Worm (Caenorhabditis elegans) whole organism, young adult: Measurements from ENCODE around the gene W09C2.10.

Experiments
- F37B4.10 ChIP-seq: fragments of 200-800 bp; sonication (Bioruptor generic); IDR thresholded peaks from 2 replicates; pipeline ENCODE4 v1.3.6; 2022; ENCODE audit warnings: missing genetic modification characterization, missing compliant biosample characterization
- F49E8.2 ChIP-seq: sonication (generic microtip); optimal IDR thresholded peaks from 3 replicates; lab custom pipeline; 2017; ENCODE audit warnings: missing genetic modification characterization, mild to moderate bottlenecking, missing compliant biosample characterization, antibody characterized with exemption, moderate library complexity; ENCODE audit not compliant: insufficient read depth
- F52B5.7 ChIP-seq: sonication (generic microtip); optimal IDR thresholded peaks from 2 replicates; lab custom pipeline; 2016; ENCODE audit warnings: mild to moderate bottlenecking, missing genetic modification characterization, missing compliant biosample characterization
- K11D2.4 ChIP-seq: fragments of 200-800 bp; sonication (Bioruptor generic); IDR thresholded peaks from 2 replicates; pipeline ENCODE4 v1.3.6; 2022; ENCODE audit warnings: missing genetic modification reagents, missing genetic modification characterization, missing compliant biosample characterization
- K12H6.12 ChIP-seq: fragments of 200-800 bp; sonication (Bioruptor generic); optimal IDR thresholded peaks from 2 replicates; lab custom pipeline; 2018; ENCODE audit warnings: mild to moderate bottlenecking, missing genetic modification characterization, missing compliant biosample characterization
- T26A5.8 ChIP-seq: sonication (generic microtip); optimal IDR thresholded peaks from 2 replicates; lab custom pipeline; 2016; ENCODE audit warnings: missing genetic modification characterization, missing compliant biosample characterization
- Y53F4B.3 ChIP-seq: fragments of 200-800 bp; sonication (Bioruptor generic); IDR thresholded peaks from 2 replicates; pipeline ENCODE4 v1.3.6; 2022; ENCODE audit warnings: missing genetic modification reagents, missing genetic modification characterization, missing compliant biosample characterization
- Y53G8AR.9 ChIP-seq: fragments of 200-800 bp; sonication (Bioruptor generic); conservative IDR thresholded peaks from 2 replicates; pipeline ENCODE4 v1.3.6; 2022; ENCODE audit warnings: missing genetic modification reagents, missing genetic modification characterization, missing compliant biosample characterization
- akir-1 ChIP-seq: fragments of 200-800 bp; sonication (Bioruptor generic); optimal IDR thresholded peaks from 2 replicates; lab custom pipeline; 2018; ENCODE audit warnings: mild to moderate bottlenecking, missing genetic modification characterization, moderate library complexity, missing compliant biosample characterization
- aptf-2 ChIP-seq: fragments of 200-800 bp; sonication (Bioruptor generic); conservative IDR thresholded peaks from 2 replicates; pipeline ENCODE4 v1.3.6; 2022; ENCODE audit warnings: missing genetic modification reagents, missing genetic modification characterization, missing compliant biosample characterization
- aptf-3 ChIP-seq: fragments of 200-800 bp; sonication (Bioruptor generic); IDR thresholded peaks from 2 replicates; pipeline ENCODE4 v1.3.6; 2022; ENCODE audit warnings: missing genetic modification characterization, missing compliant biosample characterization
- atf-7 ChIP-seq: sonication (generic microtip); optimal IDR thresholded peaks from 2 replicates; lab custom pipeline; 2017; ENCODE audit warnings: mild to moderate bottlenecking, missing genetic modification characterization, missing compliant biosample characterization
- athp-1 ChIP-seq: sonication (generic microtip); optimal IDR thresholded peaks from 2 replicates; lab custom pipeline; 2017; ENCODE audit warnings: mild to moderate bottlenecking, missing genetic modification characterization, missing compliant biosample characterization
- attf-3 ChIP-seq: fragments of 200-800 bp; sonication (Bioruptor generic); conservative IDR thresholded peaks from 2 replicates; pipeline ENCODE4 v1.3.6; 2022; ENCODE audit warnings: missing genetic modification reagents, missing genetic modification characterization, missing compliant biosample characterization
- attf-5 ChIP-seq: fragments of 200-800 bp; sonication (Bioruptor generic); optimal IDR thresholded peaks from 2 replicates; lab custom pipeline; 2018; ENCODE audit warnings: mild to moderate bottlenecking, missing genetic modification characterization, missing compliant biosample characterization
- ceh-40 ChIP-seq: fragments of 200-800 bp; sonication (Bioruptor generic); IDR thresholded peaks from 2 replicates; pipeline ENCODE4 v1.3.6; 2022; ENCODE audit warnings: missing genetic modification characterization, missing compliant biosample characterization
- dpff-1 ChIP-seq: sonication (generic microtip); optimal IDR thresholded peaks from 2 replicates; lab custom pipeline; 2017; ENCODE audit warnings: mild to moderate bottlenecking, missing genetic modification characterization, missing compliant biosample characterization
- dpl-1 ChIP-seq: fragments of 150-350 bp; optimal IDR thresholded peaks from 2 replicates; lab custom pipeline; 2014; ENCODE audit warnings: missing biosample characterization, missing genetic modification reagents, missing genetic modification characterization
- egl-18 ChIP-seq: fragments of 200-800 bp; sonication (Bioruptor generic); IDR thresholded peaks from 2 replicates; pipeline ENCODE4 v1.3.6; 2022; ENCODE audit warnings: missing genetic modification reagents, missing genetic modification characterization, missing compliant biosample characterization
- hlh-26 ChIP-seq: fragments of 200-800 bp; sonication (Bioruptor generic); conservative IDR thresholded peaks from 2 replicates; pipeline ENCODE4 v1.3.6; 2022; ENCODE audit warnings: missing genetic modification reagents, missing genetic modification characterization, missing compliant biosample characterization
- hmg-1.2 ChIP-seq: fragments of 200-800 bp; sonication (Bioruptor generic); IDR thresholded peaks from 2 replicates; pipeline ENCODE4 v1.3.6; 2022; ENCODE audit warnings: missing genetic modification reagents, missing genetic modification characterization, missing compliant biosample characterization
- hmg-20 ChIP-seq: fragments of 200-800 bp; sonication (Bioruptor generic); IDR thresholded peaks from 2 replicates; pipeline ENCODE4 v1.3.6; 2022; ENCODE audit warnings: missing genetic modification reagents, missing genetic modification characterization, missing compliant biosample characterization
- lag-1 ChIP-seq: fragments of 200-800 bp; sonication (Bioruptor generic); IDR thresholded peaks from 2 replicates; pipeline ENCODE4 v1.3.6; 2022; ENCODE audit warnings: missing genetic modification reagents, missing genetic modification characterization, missing compliant biosample characterization
- lin-26 ChIP-seq: fragments of 200-800 bp; sonication (Bioruptor generic); IDR thresholded peaks from 2 replicates; pipeline ENCODE4 v1.3.6; 2022; ENCODE audit warnings: missing genetic modification reagents, missing genetic modification characterization, missing compliant biosample characterization
- lir-1 ChIP-seq: fragments of 200-800 bp; sonication (Bioruptor generic); conservative IDR thresholded peaks from 2 replicates; pipeline ENCODE4 v1.3.6; 2022; ENCODE audit warnings: missing genetic modification reagents, missing genetic modification characterization, missing compliant biosample characterization
- lsy-27 ChIP-seq: sonication (generic microtip); optimal IDR thresholded peaks from 2 replicates; lab custom pipeline; 2017; ENCODE audit warnings: missing genetic modification characterization, mild to moderate bottlenecking, missing compliant biosample characterization, antibody characterized with exemption, missing genotype, borderline replicate concordance; ENCODE audit not compliant: insufficient read depth
- madf-10 ChIP-seq: sonication (generic microtip); optimal IDR thresholded peaks from 2 replicates; lab custom pipeline; 2016; ENCODE audit warnings: mild to moderate bottlenecking, missing genetic modification characterization, missing compliant biosample characterization
- madf-6 ChIP-seq: fragments of 200-800 bp; sonication (Bioruptor generic); IDR thresholded peaks from 2 replicates; pipeline ENCODE4 v1.3.6; 2022; ENCODE audit warnings: missing genetic modification reagents, missing genetic modification characterization, missing compliant biosample characterization
- nfya-2 ChIP-seq: fragments of 200-800 bp; sonication (Bioruptor generic); IDR thresholded peaks from 2 replicates; pipeline ENCODE4 v1.3.6; 2022; ENCODE audit warnings: missing genetic modification reagents, missing genetic modification characterization, missing compliant biosample characterization
- nfyb-1 ChIP-seq: fragments of 200-800 bp; sonication (Bioruptor generic); IDR thresholded peaks from 2 replicates; pipeline ENCODE4 v1.3.6; 2022; ENCODE audit warnings: missing genetic modification reagents, missing genetic modification characterization, missing compliant biosample characterization
- nhr-27 ChIP-seq: fragments of 200-800 bp; sonication (Bioruptor generic); optimal IDR thresholded peaks from 2 replicates; lab custom pipeline; 2018; ENCODE audit warnings: mild to moderate bottlenecking, missing genetic modification characterization, moderate library complexity, missing compliant biosample characterization
- nhr-80 ChIP-seq: sonication (generic microtip); optimal IDR thresholded peaks from 2 replicates; lab custom pipeline; 2016; ENCODE audit warnings: missing genetic modification characterization, missing compliant biosample characterization
- pbrm-1 ChIP-seq: fragments of 200-800 bp; sonication (Bioruptor generic); IDR thresholded peaks from 2 replicates; pipeline ENCODE4 v1.3.6; 2022; ENCODE audit warnings: missing genetic modification reagents, missing genetic modification characterization, missing compliant biosample characterization
- pha-4 ChIP-seq: fragments of 150-350 bp; sonication (generic microtip); optimal IDR thresholded peaks from 2 replicates; lab custom pipeline; 2014; ENCODE audit warnings: missing biosample characterization, missing genetic modification reagents, missing genetic modification characterization
- rcor-1 ChIP-seq: fragments of 200-800 bp; sonication (Bioruptor generic); IDR thresholded peaks from 2 replicates; pipeline ENCODE4 v1.3.6; 2022; ENCODE audit warnings: missing genetic modification reagents, missing genetic modification characterization, missing compliant biosample characterization
- rec-8 ChIP-seq, 2 experiments: sonication (generic microtip); optimal IDR thresholded peaks; 2 replicates each; lab custom pipeline; 2016; ENCODE audit warnings: mild to moderate bottlenecking in 2 of 2, missing genetic modification characterization in 2 of 2, missing genetic modification reagents in 2 of 2, missing genotype in 2 of 2, missing biosample characterization in 1 of 2, missing compliant biosample characterization in 1 of 2, moderate library complexity in 1 of 2
- rpc-1 ChIP-seq, 2 experiments: fragments of 150-350 bp in 1 of 2; sonication (generic microtip) in 1 of 2; optimal IDR thresholded peaks; 2 replicates each; lab custom pipeline; 2014 to 2018; ENCODE audit warnings: missing biosample characterization in 1 of 2, missing genetic modification characterization in 1 of 2, missing genetic modification reagents in 1 of 2, missing genotype in 1 of 2
- sea-2 ChIP-seq: fragments of 200-800 bp; sonication (Bioruptor generic); IDR thresholded peaks from 2 replicates; pipeline ENCODE4 v1.3.6; 2022; ENCODE audit warnings: missing genetic modification characterization, missing compliant biosample characterization
- sptf-2 ChIP-seq: fragments of 200-800 bp; sonication (Bioruptor generic); optimal IDR thresholded peaks from 2 replicates; lab custom pipeline; 2018; ENCODE audit warnings: mild to moderate bottlenecking, missing genetic modification characterization, missing compliant biosample characterization
- tbp1 ChIP-seq: fragments of 200-800 bp; sonication (Bioruptor generic); optimal IDR thresholded peaks from 2 replicates; lab custom pipeline; 2018; ENCODE audit warnings: mild to moderate bottlenecking, missing genetic modification characterization, missing compliant biosample characterization
- tbx-9 ChIP-seq: sonication (generic microtip); optimal IDR thresholded peaks from 2 replicates; lab custom pipeline; 2016; ENCODE audit warnings: borderline replicate concordance, missing genetic modification characterization, inconsistent platforms, missing compliant biosample characterization
- tlf-1 ChIP-seq: fragments of 200-800 bp; sonication (Bioruptor generic); optimal IDR thresholded peaks from 2 replicates; lab custom pipeline; 2018; ENCODE audit warnings: mild to moderate bottlenecking, missing genetic modification characterization, missing compliant biosample characterization
- unc-130 ChIP-seq: sonication (generic microtip); optimal IDR thresholded peaks from 2 replicates; lab custom pipeline; 2016; ENCODE audit warnings: missing genetic modification reagents, missing genetic modification characterization, missing compliant biosample characterization
- xnd-1 ChIP-seq: sonication (generic microtip); optimal IDR thresholded peaks from 2 replicates; lab custom pipeline; 2016; ENCODE audit warnings: missing genotype, missing genetic modification reagents, missing genetic modification characterization, missing compliant biosample characterization
- zim-3 ChIP-seq: sonication (generic microtip); optimal IDR thresholded peaks from 2 replicates; lab custom pipeline; 2017; ENCODE audit warnings: mild to moderate bottlenecking, missing genetic modification characterization, moderate library complexity, missing compliant biosample characterization
- ztf-25 ChIP-seq: fragments of 200-800 bp; sonication (Bioruptor generic); IDR thresholded peaks from 2 replicates; pipeline ENCODE4 v1.3.6; 2022; ENCODE audit warnings: missing genetic modification reagents, missing genetic modification characterization, missing compliant biosample characterization
- ztf-26 ChIP-seq: sonication (generic microtip); optimal IDR thresholded peaks from 2 replicates; lab custom pipeline; 2017; ENCODE audit warnings: missing genetic modification characterization, missing compliant biosample characterization
- ztf-6 ChIP-seq: fragments of 200-800 bp; sonication (Bioruptor generic); IDR thresholded peaks from 2 replicates; pipeline ENCODE4 v1.3.6; 2022; ENCODE audit warnings: missing genetic modification reagents, missing genetic modification characterization, missing compliant biosample characterization

W09C2.10 gene

ce11 chrIV:9588784-9589457 is 36.0 kb downstream of the W09C2.10 start, which contains the start of gene trcs-1 (continued):
- 0 out of 2 replicates have a peak, but pooled peaks have one; percentile 53 for TF ChIP-seq attf-3 (GFP tag; lab: Robert Waterston, UW)
- TF ChIP-seq hmg-1.2 (GFP tag; lab: Robert Waterston, UW): no peak
- TF ChIP-seq nfyb-1: no peak
- TF ChIP-seq ztf-6: no peak
- peak; percentile 70 for TF ChIP-seq F49E8.2 (tag; lab: Kevin White, UChicago)
- TF ChIP-seq sptf-2: no peak
- TF ChIP-seq xnd-1 (tag; lab: Kevin White, UChicago): peak; percentile 96
- TF ChIP-seq Y53F4B.3 (GFP tag; lab: Robert Waterston, UW): no peak
- no peak for TF ChIP-seq aptf-2 (GFP tag; lab: Robert Waterston, UW)
- TF ChIP-seq hlh-26 (GFP tag; lab: Robert Waterston, UW): no peak
- no peak for TF ChIP-seq nhr-80
- peak; percentile 51 for TF ChIP-seq tbp1 (GFP tag; lab: Kevin White, UChicago)
- no peak for TF ChIP-seq pbrm-1 (GFP tag; lab: Robert Waterston, UW)
- TF ChIP-seq rcor-1 (GFP tag; lab: Robert Waterston, UW): peak; percentile 71; the same call in 1 of the 2 replicates
- TF ChIP-seq madf-10 (tag; lab: Kevin White, UChicago): no peak
- TF ChIP-seq unc-130 (GFP tag; lab: Kevin White, UChicago): peak; percentile 40
- TF ChIP-seq K11D2.4 (GFP tag; lab: Robert Waterston, UW): no peak
- no peak for TF ChIP-seq rec-8 (tag; optimal IDR thresholded peaks at IDR 0.05; lab: Kevin White, UChicago)
- no peak for TF ChIP-seq lag-1
- no peak for TF ChIP-seq lin-26
- TF ChIP-seq rpc-1 (optimal IDR thresholded peaks at IDR 0.05; lab: Kevin White, UChicago): no peak
- TF ChIP-seq rpc-1 (tag; optimal IDR thresholded peaks at IDR 0.05; lab: Kevin White, UChicago): no peak
- no peak for TF ChIP-seq atf-7 (tag; lab: Kevin White, UChicago)
- no peak for TF ChIP-seq aptf-3 (GFP tag; lab: Robert Waterston, UW)
- TF ChIP-seq lir-1 (GFP tag; lab: Robert Waterston, UW): no peak
- no peak for TF ChIP-seq tbx-9 (tag; lab: Kevin White, UChicago)
- TF ChIP-seq ztf-25 (GFP tag; lab: Robert Waterston, UW): no peak
- no peak for TF ChIP-seq sea-2 (GFP tag; lab: Robert Waterston, UW)
- no peak for TF ChIP-seq egl-18
- TF ChIP-seq zim-3: no peak
- no peak for TF ChIP-seq F37B4.10
- TF ChIP-seq nfya-2 (GFP tag; lab: Robert Waterston, UW): no peak
- TF ChIP-seq hmg-20 (GFP tag; lab: Robert Waterston, UW): no peak
- peak; percentile 98 for TF ChIP-seq madf-6
- no peak for TF ChIP-seq ceh-40 (GFP tag; lab: Robert Waterston, UW)
- TF ChIP-seq dpff-1 (tag; lab: Kevin White, UChicago): no peak
- no peak for TF ChIP-seq nhr-27
- no peak for TF ChIP-seq lsy-27 (tag; lab: Kevin White, UChicago)
- no peak for TF ChIP-seq attf-5 (GFP tag; lab: Kevin White, UChicago)
- no peak for TF ChIP-seq K12H6.12 (tag; lab: Kevin White, UChicago)
- TF ChIP-seq tlf-1 (GFP tag; lab: Kevin White, UChicago): peak; percentile 73
- TF ChIP-seq athp-1: no peak
- TF ChIP-seq T26A5.8 (tag; lab: Kevin White, UChicago): no peak
- TF ChIP-seq akir-1 (GFP tag; lab: Kevin White, UChicago): no peak
- TF ChIP-seq Y53G8AR.9 (GFP tag; lab: Robert Waterston, UW): no peak
- TF ChIP-seq dpl-1 (GFP tag; lab: Kevin White, UChicago): peak; percentile 83
- no peak for TF ChIP-seq pha-4 (tag; lab: Kevin White, UChicago)
- no peak for TF ChIP-seq F52B5.7
- TF ChIP-seq ztf-26 (tag; lab: Kevin White, UChicago): no peak
